Worm (Caenorhabditis elegans) whole organism, L4/young adult: Measurements from ENCODE around the gene C16A11.2.

Experiments
- W03F9.2 ChIP-seq: fragments of 150-350 bp; optimal IDR thresholded peaks from 2 replicates; lab custom pipeline; 2014; ENCODE audit warnings: missing biosample characterization, missing genetic modification characterization
- dao-5 ChIP-seq: sonication (generic microtip); optimal IDR thresholded peaks from 2 replicates; lab custom pipeline; 2016; ENCODE audit warnings: missing genotype, missing genetic modification characterization, moderate library complexity, missing compliant biosample characterization
- him-1 ChIP-seq: sonication (generic microtip); optimal IDR thresholded peaks from 2 replicates; lab custom pipeline; 2016; ENCODE audit warnings: missing genotype, missing genetic modification reagents, missing genetic modification characterization, missing compliant biosample characterization

ce11 chrII:4211113-4211512 lies 26.9 kb upstream of the C16A11.2 start, which contains the start of gene F31D5.7:
- no peak for TF ChIP-seq him-1 (tag; lab: Kevin White, UChicago)
- TF ChIP-seq W03F9.2 (tag; lab: Kevin White, UChicago): no peak
- no peak for TF ChIP-seq dao-5 (tag; lab: Kevin White, UChicago)
